Fruit fly (Drosophila melanogaster) whole organism, embryonic: ENCODE results near the gene faf.

Source experiments
- CG10147 ChIP-seq: fragments of 200-800 bp; sonication (Bioruptor generic); optimal IDR thresholded peaks from 2 replicates; lab custom pipeline; 2019; ENCODE audit warnings: missing biosample characterization, mild to moderate bottlenecking, missing genetic modification characterization, moderate library complexity
- CG10543 ChIP-seq: fragments of 200-800 bp; sonication (Bioruptor generic); optimal IDR thresholded peaks from 3 replicates; lab custom pipeline; 2017; ENCODE audit warnings: missing biosample characterization, mild to moderate bottlenecking, missing genetic modification characterization, moderate library complexity
- CG11093 ChIP-seq: fragments of 200-800 bp; sonication (Bioruptor generic); IDR thresholded peaks from 3 replicates; pipeline ENCODE4 v1.3.6; 2022; ENCODE audit warnings: missing biosample characterization, missing genetic modification characterization
- CG11398 ChIP-seq: fragments of 200-800 bp; sonication (Bioruptor generic); optimal IDR thresholded peaks from 2 replicates; lab custom pipeline; 2016; ENCODE audit warnings: missing biosample characterization, missing genetic modification characterization
- CG11695 ChIP-seq: fragments of 200-800 bp; sonication (Bioruptor generic); IDR thresholded peaks from 3 replicates; pipeline ENCODE4 v1.3.6; 2022; ENCODE audit warnings: missing biosample characterization, missing genetic modification characterization
- CG14667 ChIP-seq: fragments of 200-800 bp; sonication (Bioruptor generic); IDR thresholded peaks from 2 replicates; pipeline ENCODE4 v1.3.6; 2022; ENCODE audit warnings: missing biosample characterization, missing genetic modification characterization
- CG14965 ChIP-seq: fragments of 200-800 bp; sonication (Bioruptor generic); optimal IDR thresholded peaks from 2 replicates; lab custom pipeline; 2016; ENCODE audit warnings: missing biosample characterization, missing genetic modification characterization, borderline replicate concordance
- CG1603 ChIP-seq: fragments of 200-800 bp; sonication (Bioruptor generic); optimal IDR thresholded peaks from 2 replicates; lab custom pipeline; 2019; ENCODE audit warnings: missing biosample characterization, mild to moderate bottlenecking, missing genetic modification characterization, moderate library complexity
- CG17612 ChIP-seq: fragments of 200-800 bp; sonication (Bioruptor generic); IDR thresholded peaks from 2 replicates; pipeline ENCODE4 v1.3.6; 2022; ENCODE audit warnings: missing biosample characterization, missing genetic modification characterization
- CG2199 ChIP-seq: fragments of 200-800 bp; sonication (Bioruptor generic); IDR thresholded peaks from 3 replicates; pipeline ENCODE4 v1.3.6; 2022; ENCODE audit warnings: missing biosample characterization, missing genetic modification characterization
- CG30431 ChIP-seq: fragments of 200-800 bp; sonication (Bioruptor generic); optimal IDR thresholded peaks from 2 replicates; lab custom pipeline; 2017; ENCODE audit warnings: missing biosample characterization, missing genetic modification characterization
- CG32767 ChIP-seq: fragments of 200-800 bp; sonication (Bioruptor generic); IDR thresholded peaks from 2 replicates; pipeline ENCODE4 v1.3.6; 2022; ENCODE audit warnings: missing biosample characterization, missing genetic modification characterization
- CG3838 ChIP-seq: fragments of 200-800 bp; sonication (Bioruptor generic); optimal IDR thresholded peaks from 3 replicates; lab custom pipeline; 2016; ENCODE audit warnings: missing biosample characterization, missing genetic modification characterization
- CG43689 ChIP-seq: fragments of 200-800 bp; sonication (Bioruptor generic); IDR thresholded peaks from 2 replicates; pipeline ENCODE4 v1.3.6; 2022; ENCODE audit warnings: missing biosample characterization, missing genetic modification characterization
- CG4617 ChIP-seq: fragments of 200-800 bp; sonication (Bioruptor generic); optimal IDR thresholded peaks from 3 replicates; lab custom pipeline; 2016; ENCODE audit warnings: missing biosample characterization, missing genetic modification characterization, borderline replicate concordance
- CG4820 ChIP-seq: fragments of 200-800 bp; sonication (Bioruptor generic); optimal IDR thresholded peaks from 3 replicates; lab custom pipeline; 2016; ENCODE audit warnings: missing biosample characterization, missing genetic modification characterization
- CG8388 ChIP-seq: fragments of 200-800 bp; sonication (Bioruptor generic); optimal IDR thresholded peaks from 2 replicates; lab custom pipeline; 2019; ENCODE audit warnings: missing biosample characterization, mild to moderate bottlenecking, missing genetic modification characterization, moderate library complexity
- CG8944 ChIP-seq: fragments of 200-800 bp; sonication (Bioruptor generic); optimal IDR thresholded peaks from 3 replicates; lab custom pipeline; 2016; ENCODE audit warnings: missing biosample characterization, missing genetic modification characterization
- D19B ChIP-seq: fragments of 200-800 bp; sonication (Bioruptor generic); optimal IDR thresholded peaks from 2 replicates; lab custom pipeline; 2017; ENCODE audit warnings: missing biosample characterization, mild to moderate bottlenecking, missing genetic modification characterization
- Deaf1 ChIP-seq: fragments of 200-800 bp; optimal IDR thresholded peaks from 3 replicates; lab custom pipeline; 2019; ENCODE audit warnings: missing biosample characterization, mild to moderate bottlenecking, missing genetic modification characterization, moderate library complexity
- Gsc ChIP-seq: fragments of 200-800 bp; sonication (Bioruptor generic); IDR thresholded peaks from 2 replicates; pipeline ENCODE4 v1.3.6; 2022; ENCODE audit warnings: missing biosample characterization, missing genetic modification characterization
- HmgD ChIP-seq: fragments of 200-800 bp; sonication (Bioruptor generic); optimal IDR thresholded peaks from 3 replicates; lab custom pipeline; 2016; ENCODE audit warnings: missing biosample characterization, missing genetic modification characterization
- Hr3 ChIP-seq: fragments of 200-800 bp; sonication (Bioruptor generic); optimal IDR thresholded peaks from 3 replicates; lab custom pipeline; 2016; ENCODE audit warnings: missing biosample characterization, missing genetic modification characterization
- Hsf ChIP-seq: fragments of 200-800 bp; sonication (Bioruptor generic); optimal IDR thresholded peaks from 3 replicates; lab custom pipeline; 2016; ENCODE audit warnings: missing biosample characterization, missing genetic modification characterization
- MESR4 ChIP-seq: fragments of 200-800 bp; sonication (Bioruptor generic); optimal IDR thresholded peaks from 2 replicates; lab custom pipeline; 2018; ENCODE audit warnings: missing biosample characterization, mild to moderate bottlenecking, missing genetic modification characterization, moderate library complexity
- Opbp ChIP-seq: fragments of 200-800 bp; sonication (Bioruptor generic); IDR thresholded peaks from 3 replicates; pipeline ENCODE4 v1.3.6; 2022; ENCODE audit warnings: missing biosample characterization, missing genetic modification characterization; ENCODE audit not compliant: partially characterized antibody
- Pdp1 ChIP-seq, 2 experiments: fragments of 200-800 bp; sonication (Bioruptor generic); optimal IDR thresholded peaks; 3 replicates each; lab custom pipeline; 2016; ENCODE audit warnings: missing biosample characterization in 2 of 2, missing genetic modification characterization in 2 of 2, mild to moderate bottlenecking in 1 of 2, moderate library complexity in 1 of 2
- Rfx ChIP-seq: fragments of 200-800 bp; sonication (Bioruptor generic); IDR thresholded peaks from 2 replicates; pipeline ENCODE4 v1.3.6; 2022; ENCODE audit warnings: missing biosample characterization, missing genetic modification characterization
- Rx ChIP-seq: fragments of 200-800 bp; sonication (Bioruptor generic); IDR thresholded peaks from 2 replicates; pipeline ENCODE4 v1.3.6; 2022; ENCODE audit warnings: missing biosample characterization, missing genetic modification characterization
- Six4 ChIP-seq: fragments of 200-800 bp; sonication (Bioruptor generic); optimal IDR thresholded peaks from 2 replicates; lab custom pipeline; 2016; ENCODE audit warnings: missing biosample characterization, missing genetic modification characterization
- croc ChIP-seq: fragments of 200-800 bp; sonication (Bioruptor generic); conservative IDR thresholded peaks from 3 replicates; pipeline ENCODE4 v1.3.6; 2022; ENCODE audit warnings: missing biosample characterization, missing genetic modification characterization
- cwo ChIP-seq: fragments of 200-800 bp; sonication (Bioruptor generic); optimal IDR thresholded peaks from 3 replicates; lab custom pipeline; 2017; ENCODE audit warnings: missing biosample characterization, missing genetic modification characterization, mild to moderate bottlenecking, moderate library complexity, missing genetic modification reagents
- dm ChIP-seq: fragments of 200-800 bp; sonication (Bioruptor generic); optimal IDR thresholded peaks from 3 replicates; lab custom pipeline; 2016; ENCODE audit warnings: missing biosample characterization, missing genetic modification characterization
- exex ChIP-seq: fragments of 200-800 bp; sonication (Bioruptor generic); optimal IDR thresholded peaks from 4 replicates; lab custom pipeline; 2018; ENCODE audit warnings: missing biosample characterization, mild to moderate bottlenecking, missing genetic modification characterization, moderate library complexity
- fd96Cb ChIP-seq: fragments of 200-800 bp; sonication (Bioruptor generic); optimal IDR thresholded peaks from 2 replicates; lab custom pipeline; 2018; ENCODE audit warnings: missing biosample characterization, mild to moderate bottlenecking, missing genetic modification characterization, moderate library complexity
- grn ChIP-seq: fragments of 200-800 bp; sonication (Bioruptor generic); optimal IDR thresholded peaks from 3 replicates; lab custom pipeline; 2017; ENCODE audit warnings: missing biosample characterization, missing genetic modification characterization
- gt ChIP-seq: fragments of 200-800 bp; sonication (Bioruptor generic); IDR thresholded peaks from 2 replicates; pipeline ENCODE4 v1.3.6; 2022; ENCODE audit warnings: missing biosample characterization, missing genetic modification characterization
- hb ChIP-seq: fragments of 200-800 bp; sonication (Bioruptor generic); IDR thresholded peaks from 3 replicates; pipeline ENCODE4 v1.3.6; 2022; ENCODE audit warnings: missing biosample characterization, missing genetic modification characterization; ENCODE audit not compliant: partially characterized antibody
- hkb ChIP-seq, 2 experiments: fragments of 200-800 bp in 1 of 2; fragments of >200 bp in 1 of 2; sonication (Bioruptor generic) in 1 of 2; IDR thresholded peaks in 1 of 2; optimal IDR thresholded peaks in 1 of 2; 2 replicates each; pipeline versions ENCODE4 v1.3.6 to Lab custom; 2017 to 2022; ENCODE audit warnings: missing biosample characterization in 1 of 2, missing genetic modification characterization in 1 of 2
- mld ChIP-seq: fragments of 200-800 bp; sonication (Bioruptor generic); IDR thresholded peaks from 3 replicates; pipeline ENCODE4 v1.3.6; 2022; ENCODE audit warnings: missing biosample characterization, missing genetic modification characterization; ENCODE audit not compliant: partially characterized antibody
- sd ChIP-seq: fragments of 200-800 bp; sonication (Bioruptor generic); optimal IDR thresholded peaks from 3 replicates; lab custom pipeline; 2018; ENCODE audit warnings: missing biosample characterization, mild to moderate bottlenecking, missing genetic modification characterization, moderate library complexity
- sens ChIP-seq: fragments of 200-800 bp; sonication (Bioruptor generic); peaks from one replicate; lab custom pipeline; 2016; ENCODE audit warnings: missing biosample characterization, missing genetic modification characterization
- sr ChIP-seq: fragments of 200-800 bp; sonication (Bioruptor generic); IDR thresholded peaks from 3 replicates; pipeline ENCODE4 v1.3.6; 2022; ENCODE audit warnings: missing biosample characterization, missing genetic modification characterization
- ssp ChIP-seq: fragments of 200-800 bp; sonication (Bioruptor generic); IDR thresholded peaks from 2 replicates; pipeline ENCODE4 v1.3.6; 2022; ENCODE audit warnings: missing biosample characterization, missing genetic modification characterization
- stwl ChIP-seq: fragments of 200-800 bp; sonication (Bioruptor generic); optimal IDR thresholded peaks from 3 replicates; lab custom pipeline; 2018; ENCODE audit warnings: missing biosample characterization, mild to moderate bottlenecking, missing genetic modification characterization, moderate library complexity
- toy ChIP-seq: fragments of 200-800 bp; sonication (Bioruptor generic); IDR thresholded peaks from 2 replicates; pipeline ENCODE4 v1.3.6; 2022; ENCODE audit warnings: missing biosample characterization, missing genetic modification characterization
- twi ChIP-seq: fragments of 200-800 bp; optimal IDR thresholded peaks from 2 replicates; lab custom pipeline; 2019; ENCODE audit warnings: missing biosample characterization, mild to moderate bottlenecking, missing genetic modification characterization, moderate library complexity
- tx ChIP-seq: fragments of 200-800 bp; sonication (Bioruptor generic); optimal IDR thresholded peaks from 2 replicates; lab custom pipeline; 2016; ENCODE audit warnings: missing biosample characterization, missing genetic modification characterization
- unpg ChIP-seq: fragments of 200-800 bp; sonication (Bioruptor generic); optimal IDR thresholded peaks from 3 replicates; lab custom pipeline; 2018; ENCODE audit warnings: missing biosample characterization, mild to moderate bottlenecking, missing genetic modification characterization, moderate library complexity
- usp ChIP-seq: fragments of >200 bp; optimal IDR thresholded peaks from 2 replicates; lab custom pipeline; 2017; ENCODE audit warnings: missing biosample characterization, missing genetic modification characterization

The faf gene

DNA sequence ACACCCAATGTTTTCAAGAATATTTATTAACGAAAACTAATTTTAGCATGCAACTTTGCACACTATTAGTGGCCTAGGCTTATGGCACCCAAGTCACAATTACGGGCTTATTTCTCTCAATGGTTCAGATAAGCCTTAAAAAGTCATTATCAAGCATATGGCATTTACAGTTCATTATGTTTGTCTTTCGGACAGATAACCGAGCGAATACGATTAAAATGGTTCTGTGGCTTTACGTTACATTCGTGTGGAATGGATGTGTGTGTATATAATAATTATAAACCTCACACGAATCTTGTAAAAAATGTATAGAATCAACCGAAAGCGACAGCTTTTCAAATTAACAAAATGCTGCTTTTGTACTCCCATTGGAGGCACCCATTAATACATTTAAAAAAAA, 31.8 kb downstream of the faf start:
- TF ChIP-seq tx (no peak), exex (tag; lab: Kevin White, UChicago) (peak; percentile 2), ssp (GFP tag; lab: Robert Waterston, UW) (no peak), CG2199 (GFP tag; lab: Robert Waterston, UW) (0 out of 3 replicates have a peak, but pooled peaks have one; percentile 9), hb (GFP tag; lab: Robert Waterston, UW) (no peak), CG8388 (GFP tag; lab: Kevin White, UChicago) (no peak), CG8944 (GFP tag; lab: Kevin White, UChicago) (no peak), MESR4 (no peak), twi (tag; lab: Kevin White, UChicago) (peak; percentile 9), cwo (GFP tag; lab: Kevin White, UChicago) (no peak), CG4617 (GFP tag; lab: Kevin White, UChicago) (no peak)

DNA sequence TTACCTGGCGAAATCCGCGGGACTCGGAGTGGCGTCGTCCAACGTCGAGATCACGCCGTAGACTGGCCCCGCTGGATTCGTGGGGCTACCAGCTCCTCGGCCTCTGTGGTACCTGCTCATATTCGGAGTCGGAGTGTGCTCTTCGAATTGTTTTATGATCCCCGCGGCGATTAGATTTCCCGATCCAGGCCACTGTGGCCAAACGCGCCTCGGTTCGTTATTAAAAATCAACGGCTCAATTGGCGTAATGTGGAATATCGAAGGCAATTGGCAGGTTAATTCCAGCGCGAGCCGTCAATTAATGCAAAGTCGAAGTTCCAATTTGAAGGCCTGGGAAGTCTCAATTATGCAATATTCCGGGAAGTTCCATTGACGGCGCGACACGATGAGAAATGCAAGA, 32.8 kb downstream of the faf start:
- TF ChIP-seq Opbp (no peak), Gsc (GFP tag; lab: Robert Waterston, UW) (no peak), Six4 (no peak), CG11695 (GFP tag; lab: Robert Waterston, UW) (no peak), usp (GFP tag; lab: Kevin White, UChicago) (no peak), sr (GFP tag; lab: Robert Waterston, UW) (0 out of 3 replicates have a peak, but pooled peaks have one; percentile 26), CG30431 (GFP tag; lab: Kevin White, UChicago) (no peak), stwl (no peak), CG17612 (no peak), CG8944 (GFP tag; lab: Kevin White, UChicago) (no peak), gt (GFP tag; lab: Robert Waterston, UW) (no peak), sens (peak; percentile 75), mld (GFP tag; lab: Robert Waterston, UW) (no peak), Pdp1 (GFP tag; optimal IDR thresholded peaks at IDR 0.05; lab: Kevin White, UChicago) (peak in 1 of 2 experiments; percentile 88), toy (GFP tag; lab: Robert Waterston, UW) (no peak), fd96Cb (tag; lab: Kevin White, UChicago) (no peak), grn (GFP tag; lab: Kevin White, UChicago) (peak; percentile 28), Deaf1 (tag; lab: Kevin White, UChicago) (peak; percentile 25), CG11093 (GFP tag; lab: Robert Waterston, UW) (no peak), unpg (GFP tag; lab: Kevin White, UChicago) (no peak), CG3838 (GFP tag; lab: Kevin White, UChicago) (no peak), D19B (GFP tag; lab: Kevin White, UChicago) (no peak), CG1603 (tag; lab: Kevin White, UChicago) (no peak), HmgD (no peak), CG14667 (GFP tag; lab: Robert Waterston, UW) (no peak), Hr3 (GFP tag; lab: Kevin White, UChicago) (no peak), CG32767 (GFP tag; lab: Robert Waterston, UW) (no peak), CG10147 (no peak), Rx (GFP tag; lab: Robert Waterston, UW) (no peak), CG43689 (GFP tag; lab: Robert Waterston, UW) (no peak), CG10543 (GFP tag; lab: Kevin White, UChicago) (peak; percentile 5), Hsf (GFP tag; lab: Kevin White, UChicago) (no peak), Rfx (no peak), CG11398 (GFP tag; lab: Kevin White, UChicago) (no peak), CG4820 (GFP tag; lab: Kevin White, UChicago) (no peak), hkb (optimal IDR thresholded peaks at IDR 0.05; lab: Kevin White, UChicago) (no peak), hkb (GFP tag; IDR thresholded peaks at IDR 0.05; lab: Robert Waterston, UW) (no peak), croc (GFP tag; lab: Robert Waterston, UW) (no peak), dm (GFP tag; lab: Kevin White, UChicago) (no peak), CG14965 (GFP tag; lab: Kevin White, UChicago) (no peak), sd (tag; lab: Kevin White, UChicago) (no peak)
